Fruit fly (Drosophila melanogaster) whole organism, embryonic: ENCODE data around the gene eIF3d1.

Experiments
- Abd-B ChIP-seq: fragments of 200-800 bp; sonication (Bioruptor generic); optimal IDR thresholded peaks from 2 replicates; lab custom pipeline; 2018; ENCODE audit warnings: missing biosample characterization, mild to moderate bottlenecking, missing genetic modification characterization, moderate library complexity
- Adf1 ChIP-seq: fragments of 200-800 bp; sonication (Bioruptor generic); IDR thresholded peaks from 2 replicates; pipeline ENCODE4 v1.3.6; 2022; ENCODE audit warnings: missing biosample characterization, missing genetic modification characterization
- Aef1 ChIP-seq: fragments of 200-800 bp; sonication (Bioruptor generic); IDR thresholded peaks from 3 replicates; pipeline ENCODE4 v1.3.6; 2022; ENCODE audit warnings: missing biosample characterization, missing genetic modification characterization
- Asciz ChIP-seq: fragments of 200-800 bp; sonication (Bioruptor generic); optimal IDR thresholded peaks from 2 replicates; lab custom pipeline; 2017; ENCODE audit warnings: missing biosample characterization, mild to moderate bottlenecking, missing genetic modification characterization, missing genetic modification reagents
- BtbVII ChIP-seq: fragments of 200-800 bp; sonication (Bioruptor generic); optimal IDR thresholded peaks from 3 replicates; lab custom pipeline; 2017; ENCODE audit warnings: missing biosample characterization, mild to moderate bottlenecking, missing genetic modification characterization
- C15 ChIP-seq: fragments of 200-800 bp; sonication (Bioruptor generic); IDR thresholded peaks from 3 replicates; pipeline ENCODE4 v1.3.6; 2022; ENCODE audit warnings: missing biosample characterization, missing genetic modification characterization
- CG10431 ChIP-seq: fragments of 200-800 bp; sonication (Bioruptor generic); optimal IDR thresholded peaks from 3 replicates; lab custom pipeline; 2018; ENCODE audit warnings: missing biosample characterization, mild to moderate bottlenecking, missing genetic modification characterization
- CG10565 ChIP-seq: fragments of 200-800 bp; sonication (Bioruptor generic); optimal IDR thresholded peaks from 3 replicates; lab custom pipeline; 2016; ENCODE audit warnings: missing biosample characterization, mild to moderate bottlenecking, missing genetic modification characterization
- CG12659 ChIP-seq: fragments of 200-800 bp; sonication (Bioruptor generic); optimal IDR thresholded peaks from 3 replicates; lab custom pipeline; 2017; ENCODE audit warnings: mild to moderate bottlenecking, missing biosample characterization, missing genetic modification reagents, missing genetic modification characterization
- CG15011 ChIP-seq: fragments of 200-800 bp; sonication (Bioruptor generic); optimal IDR thresholded peaks from 3 replicates; lab custom pipeline; 2018; ENCODE audit warnings: missing biosample characterization, mild to moderate bottlenecking, missing genetic modification characterization
- CG15269 ChIP-seq: fragments of 200-800 bp; sonication (Bioruptor generic); optimal IDR thresholded peaks from 2 replicates; lab custom pipeline; 2018; ENCODE audit warnings: missing biosample characterization, mild to moderate bottlenecking, missing genetic modification characterization, moderate library complexity
- CG1647 ChIP-seq: fragments of 200-800 bp; sonication (Bioruptor generic); optimal IDR thresholded peaks from 3 replicates; lab custom pipeline; 2016; ENCODE audit warnings: missing biosample characterization, missing genetic modification characterization
- CG16815 ChIP-seq: fragments of 200-800 bp; sonication (Bioruptor generic); optimal IDR thresholded peaks from 3 replicates; lab custom pipeline; 2017; ENCODE audit warnings: missing biosample characterization, mild to moderate bottlenecking, missing genetic modification characterization
- CG16863 ChIP-seq: fragments of 200-800 bp; sonication (Bioruptor generic); optimal IDR thresholded peaks from 3 replicates; lab custom pipeline; 2016; ENCODE audit warnings: missing biosample characterization, missing genetic modification characterization
- CG17385 ChIP-seq: fragments of 200-800 bp; sonication (Bioruptor generic); optimal IDR thresholded peaks from 3 replicates; lab custom pipeline; 2018; ENCODE audit warnings: missing biosample characterization, mild to moderate bottlenecking, missing genetic modification characterization
- CG2678 ChIP-seq: fragments of 200-800 bp; sonication (Bioruptor generic); optimal IDR thresholded peaks from 3 replicates; lab custom pipeline; 2019; ENCODE audit warnings: missing biosample characterization, mild to moderate bottlenecking, missing genetic modification characterization, moderate library complexity
- CG30020 ChIP-seq: fragments of 200-800 bp; optimal IDR thresholded peaks from 2 replicates; lab custom pipeline; 2019; ENCODE audit warnings: missing biosample characterization, mild to moderate bottlenecking, missing genetic modification characterization, moderate library complexity
- CG34376 ChIP-seq: fragments of 200-800 bp; sonication (Bioruptor generic); optimal IDR thresholded peaks from 2 replicates; lab custom pipeline; 2018; ENCODE audit warnings: missing biosample characterization, mild to moderate bottlenecking, missing genetic modification characterization
- CG3726 ChIP-seq: fragments of 200-800 bp; sonication (Bioruptor generic); IDR thresholded peaks from 3 replicates; pipeline ENCODE4, ENCODE4 v1.3.6; 2022; ENCODE audit warnings: missing biosample characterization, missing genetic modification characterization
- CG43689 ChIP-seq: fragments of 200-800 bp; sonication (Bioruptor generic); IDR thresholded peaks from 2 replicates; pipeline ENCODE4 v1.3.6; 2022; ENCODE audit warnings: missing biosample characterization, missing genetic modification characterization
- CG6813 ChIP-seq: fragments of 200-800 bp; sonication (Bioruptor generic); optimal IDR thresholded peaks from 2 replicates; lab custom pipeline; 2017; ENCODE audit warnings: missing biosample characterization, missing genetic modification characterization, mild to moderate bottlenecking, moderate library complexity, missing genetic modification reagents
- CG7271 ChIP-seq: fragments of 200-800 bp; sonication (Bioruptor generic); optimal IDR thresholded peaks from 2 replicates; lab custom pipeline; 2018; ENCODE audit warnings: missing biosample characterization, mild to moderate bottlenecking, missing genetic modification characterization, moderate library complexity
- CG7786 ChIP-seq: fragments of 200-800 bp; sonication (Bioruptor generic); optimal IDR thresholded peaks from 2 replicates; lab custom pipeline; 2016; ENCODE audit warnings: missing biosample characterization, missing genetic modification characterization
- CG9437 ChIP-seq: fragments of 200-800 bp; sonication (Bioruptor generic); optimal IDR thresholded peaks from 2 replicates; lab custom pipeline; 2018; ENCODE audit warnings: missing biosample characterization, mild to moderate bottlenecking, missing genetic modification characterization
- Dref ChIP-seq: fragments of 200-800 bp; sonication (Bioruptor generic); IDR thresholded peaks from 2 replicates; pipeline ENCODE4 v1.3.6; 2022; ENCODE audit warnings: missing biosample characterization, missing genetic modification characterization
- HHEX ChIP-seq: fragments of 200-800 bp; sonication (Bioruptor generic); optimal IDR thresholded peaks from 3 replicates; lab custom pipeline; 2017; ENCODE audit warnings: missing biosample characterization, mild to moderate bottlenecking, missing genetic modification characterization, missing genetic modification reagents
- Hr78 ChIP-seq, 2 experiments: fragments of 200-800 bp in 1 of 2; fragments of >200 bp in 1 of 2; sonication (Bioruptor generic) in 1 of 2; optimal IDR thresholded peaks; 2 replicates each; lab custom pipeline; 2017 to 2019; ENCODE audit warnings: missing biosample characterization in 2 of 2, missing genetic modification characterization in 2 of 2, mild to moderate bottlenecking in 1 of 2, moderate library complexity in 1 of 2
- Oli ChIP-seq: fragments of 200-800 bp; sonication (Bioruptor generic); optimal IDR thresholded peaks from 2 replicates; lab custom pipeline; 2018; ENCODE audit warnings: missing biosample characterization, mild to moderate bottlenecking, missing genetic modification characterization, moderate library complexity
- Rfx ChIP-seq: fragments of 200-800 bp; sonication (Bioruptor generic); IDR thresholded peaks from 2 replicates; pipeline ENCODE4 v1.3.6; 2022; ENCODE audit warnings: missing biosample characterization, missing genetic modification characterization
- Sry-β ChIP-seq: fragments of 200-800 bp; sonication (Bioruptor generic); optimal IDR thresholded peaks from 2 replicates; lab custom pipeline; 2018; ENCODE audit warnings: missing biosample characterization, mild to moderate bottlenecking, missing genetic modification characterization, moderate library complexity
- az2 ChIP-seq: fragments of 200-800 bp; sonication (Bioruptor generic); optimal IDR thresholded peaks from 3 replicates; lab custom pipeline; 2016; ENCODE audit warnings: missing biosample characterization, missing genetic modification characterization
- cas ChIP-seq: fragments of 200-800 bp; sonication (Bioruptor generic); IDR thresholded peaks from 2 replicates; pipeline ENCODE4 v1.3.6; 2022; ENCODE audit warnings: missing biosample characterization, missing genetic modification characterization
- danr ChIP-seq: fragments of 200-800 bp; sonication (Bioruptor generic); IDR thresholded peaks from 2 replicates; pipeline ENCODE4 v1.3.6; 2022; ENCODE audit warnings: missing biosample characterization, missing genetic modification characterization
- gcm ChIP-seq: fragments of 200-800 bp; sonication (Bioruptor generic); optimal IDR thresholded peaks from 2 replicates; lab custom pipeline; 2019; ENCODE audit warnings: missing biosample characterization, mild to moderate bottlenecking, missing genetic modification characterization, moderate library complexity
- hth ChIP-seq: fragments of >200 bp; optimal IDR thresholded peaks from 2 replicates; lab custom pipeline; 2017; ENCODE audit warnings: inconsistent platforms
- klu ChIP-seq: fragments of 200-800 bp; sonication (Bioruptor generic); IDR thresholded peaks from 2 replicates; pipeline ENCODE4 v1.3.6; 2022; ENCODE audit warnings: missing biosample characterization, missing genetic modification characterization
- lab ChIP-seq: fragments of 200-800 bp; sonication (Bioruptor generic); optimal IDR thresholded peaks from 3 replicates; lab custom pipeline; 2017; ENCODE audit warnings: missing biosample characterization, missing genetic modification characterization, mild to moderate bottlenecking, moderate library complexity, missing genetic modification reagents
- lilli ChIP-seq: fragments of 200-800 bp; sonication (Bioruptor generic); optimal IDR thresholded peaks from 3 replicates; lab custom pipeline; 2016; ENCODE audit warnings: missing biosample characterization, missing genetic modification characterization
- lola ChIP-seq, 3 experiments: fragments of >200 bp in 2 of 3; fragments of 200-800 bp in 1 of 3; sonication (Bioruptor generic) in 1 of 3; optimal IDR thresholded peaks; 2 replicates each; lab custom pipeline; 2017 to 2019; ENCODE audit warnings: missing biosample characterization in 3 of 3, missing genetic modification characterization in 3 of 3, mild to moderate bottlenecking in 1 of 3, moderate library complexity in 1 of 3
- nerfin-2 ChIP-seq: fragments of 200-800 bp; sonication (Bioruptor generic); IDR thresholded peaks from 2 replicates; pipeline ENCODE4 v1.3.6; 2022; ENCODE audit warnings: missing biosample characterization, missing genetic modification characterization; ENCODE audit not compliant: partially characterized antibody
- pnt ChIP-seq: fragments of 200-800 bp; sonication (Bioruptor generic); optimal IDR thresholded peaks from 3 replicates; lab custom pipeline; 2016; ENCODE audit warnings: missing biosample characterization, missing genetic modification characterization
- sima ChIP-seq: fragments of 200-800 bp; sonication (Bioruptor generic); optimal IDR thresholded peaks from 2 replicates; lab custom pipeline; 2016; ENCODE audit warnings: missing biosample characterization, missing genetic modification characterization
- sqz ChIP-seq: fragments of 200-800 bp; sonication (Bioruptor generic); optimal IDR thresholded peaks from 3 replicates; lab custom pipeline; 2018; ENCODE audit warnings: missing biosample characterization, mild to moderate bottlenecking, missing genetic modification characterization
- tgo ChIP-seq: fragments of 200-800 bp; sonication (Bioruptor generic); IDR thresholded peaks from 3 replicates; pipeline ENCODE4 v1.3.6; 2022; ENCODE audit warnings: missing biosample characterization, missing genetic modification characterization
- tio ChIP-seq: fragments of 200-800 bp; sonication (Bioruptor generic); optimal IDR thresholded peaks from 2 replicates; lab custom pipeline; 2017; ENCODE audit warnings: missing biosample characterization, missing genetic modification characterization, inconsistent platforms
- tll ChIP-seq, 2 experiments: fragments of 200-800 bp in 1 of 2; fragments of >200 bp in 1 of 2; sonication (Bioruptor generic) in 1 of 2; optimal IDR thresholded peaks; 2 replicates each; lab custom pipeline; 2017 to 2019; ENCODE audit warnings: missing biosample characterization in 2 of 2, missing genetic modification characterization in 2 of 2, mild to moderate bottlenecking in 1 of 2, moderate library complexity in 1 of 2
- unpg ChIP-seq: fragments of 200-800 bp; sonication (Bioruptor generic); optimal IDR thresholded peaks from 3 replicates; lab custom pipeline; 2018; ENCODE audit warnings: missing biosample characterization, mild to moderate bottlenecking, missing genetic modification characterization, moderate library complexity
- usp ChIP-seq: fragments of >200 bp; optimal IDR thresholded peaks from 2 replicates; lab custom pipeline; 2017; ENCODE audit warnings: missing biosample characterization, missing genetic modification characterization
- vvl ChIP-seq: fragments of 200-800 bp; sonication (Bioruptor generic); IDR thresholded peaks from 2 replicates; pipeline ENCODE4 v1.3.6; 2022; ENCODE audit warnings: missing biosample characterization, missing genetic modification characterization
- z ChIP-seq: fragments of 200-800 bp; sonication (Bioruptor generic); IDR thresholded peaks from 3 replicates; pipeline ENCODE4 v1.3.6; 2022; ENCODE audit warnings: missing biosample characterization, missing genetic modification characterization

Gene eIF3d1

DNA sequence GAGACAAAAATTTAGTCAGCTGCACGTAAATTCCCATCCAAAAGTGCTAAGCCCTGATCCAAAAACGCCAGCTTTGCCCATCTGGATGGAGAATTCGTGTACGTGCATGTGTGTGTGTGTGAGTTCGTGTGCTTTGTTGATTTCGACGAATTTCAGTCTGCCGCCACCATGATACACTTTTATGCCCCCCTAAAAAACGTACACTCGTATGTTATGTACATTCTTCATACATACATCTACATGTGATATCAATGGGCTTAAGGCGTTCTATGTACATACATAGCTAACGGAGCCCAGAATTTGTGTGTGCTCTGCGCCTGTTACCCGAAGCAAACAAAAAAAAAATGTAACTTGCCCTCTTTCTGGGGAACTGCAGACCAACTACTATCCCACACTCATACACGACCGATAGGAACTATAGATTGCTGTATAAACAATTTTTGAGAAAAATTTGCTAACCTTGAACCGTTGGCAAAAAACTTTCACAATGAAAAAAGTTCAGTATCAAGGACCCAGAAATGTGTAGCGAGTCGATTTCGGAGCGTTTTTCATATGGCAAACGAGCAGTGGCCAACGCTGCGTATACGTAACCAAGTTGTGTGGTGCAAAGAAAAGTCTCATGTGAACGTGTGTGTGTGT lies 46.0 kb downstream of the eIF3d1 start (continued):
- no peak for TF ChIP-seq z
- TF ChIP-seq Rfx (GFP tag; lab: Robert Waterston, UW): 0 out of 2 replicates have a peak, but pooled peaks have one; percentile 12
- TF ChIP-seq danr: no peak
- no peak for TF ChIP-seq sima (GFP tag; lab: Kevin White, UChicago)
- no peak for TF ChIP-seq lilli
- TF ChIP-seq CG2678 (tag; lab: Kevin White, UChicago): peak; percentile 46
- no peak for TF ChIP-seq CG43689
- no peak for TF ChIP-seq CG16815 (GFP tag; lab: Kevin White, UChicago)
- no peak for TF ChIP-seq CG10565 (GFP tag; lab: Kevin White, UChicago)
- TF ChIP-seq CG10431 (GFP tag; lab: Kevin White, UChicago): peak; percentile 52
- no peak for TF ChIP-seq CG17385 (GFP tag; lab: Kevin White, UChicago)
- peak; percentile 78 for TF ChIP-seq CG34376 (GFP tag; lab: Kevin White, UChicago)
- no peak for TF ChIP-seq HHEX
- TF ChIP-seq tio (GFP tag; lab: Kevin White, UChicago): no peak
- no peak for TF ChIP-seq tll (GFP tag; optimal IDR thresholded peaks at IDR 0.05; lab: Kevin White, UChicago)
- peak; percentile 68 for TF ChIP-seq lab (GFP tag; lab: Kevin White, UChicago)
- no peak for TF ChIP-seq CG30020 (tag; lab: Kevin White, UChicago)
- TF ChIP-seq CG3726 (GFP tag; lab: Robert Waterston, UW): no peak
- TF ChIP-seq C15 (GFP tag; lab: Robert Waterston, UW): no peak
- no peak for TF ChIP-seq Hr78 (GFP tag; optimal IDR thresholded peaks at IDR 0.05; lab: Kevin White, UChicago)
- no peak for TF ChIP-seq CG7786 (GFP tag; lab: Kevin White, UChicago)
- TF ChIP-seq CG15269: peak; percentile 9
- TF ChIP-seq Dref: no peak
- no peak for TF ChIP-seq CG15011
- TF ChIP-seq gcm: no peak
- no peak for TF ChIP-seq CG6813 (GFP tag; lab: Kevin White, UChicago)
- no peak for TF ChIP-seq Aef1 (GFP tag; lab: Robert Waterston, UW)
- TF ChIP-seq BtbVII (GFP tag; lab: Kevin White, UChicago): peak; percentile 50
- peak; percentile 46; the same call in 1 of the 2 replicates for TF ChIP-seq vvl (GFP tag; lab: Robert Waterston, UW)
- TF ChIP-seq Asciz (GFP tag; lab: Kevin White, UChicago): peak; percentile 45
- no peak for TF ChIP-seq Oli (tag; lab: Kevin White, UChicago)
- TF ChIP-seq cas (GFP tag; lab: Robert Waterston, UW): no peak
- no peak for TF ChIP-seq pnt
- TF ChIP-seq tgo: no peak
- TF ChIP-seq hth (lab: Kevin White, UChicago): no peak
- TF ChIP-seq CG12659 (GFP tag; lab: Kevin White, UChicago): no peak
- no peak for TF ChIP-seq CG7271
- no peak for TF ChIP-seq Abd-B (GFP tag; lab: Kevin White, UChicago)
- TF ChIP-seq CG1647: no peak
- no peak for TF ChIP-seq CG16863 (GFP tag; lab: Kevin White, UChicago)
- TF ChIP-seq Adf1: peak; percentile 17; the same call in 1 of the 2 replicates
- no peak for TF ChIP-seq lola (GFP tag; optimal IDR thresholded peaks at IDR 0.05; lab: Kevin White, UChicago)
- no peak for TF ChIP-seq usp (GFP tag; lab: Kevin White, UChicago)
- peak; percentile 78 for TF ChIP-seq sqz (GFP tag; lab: Kevin White, UChicago)
- no peak for TF ChIP-seq unpg (GFP tag; lab: Kevin White, UChicago)
- no peak for TF ChIP-seq nerfin-2
- peak; percentile 26 for TF ChIP-seq CG9437
- TF ChIP-seq az2 (GFP tag; lab: Kevin White, UChicago): no peak
- no peak for TF ChIP-seq klu (GFP tag; lab: Robert Waterston, UW)
- no peak for TF ChIP-seq Sry-β
